Worm (Caenorhabditis elegans): ENCODE data around the gene asp-8.

- no peak for TF ChIP-seq unc-42 (tag; optimal IDR thresholded peaks at IDR 0.05)
- no peak for TF ChIP-seq ama-1 (optimal IDR thresholded peaks at IDR 0.05)
- TF ChIP-seq ceh-18 (tag; optimal IDR thresholded peaks at IDR 0.05) = no peak
- TF ChIP-seq fkh-6 (tag; optimal IDR thresholded peaks at IDR 0.05) = no peak
- no peak for TF ChIP-seq tbx-2 (tag; optimal IDR thresholded peaks at IDR 0.05)
- TF ChIP-seq unc-86 (tag; optimal IDR thresholded peaks at IDR 0.05) = no peak
- TF ChIP-seq hlh-8 (tag; optimal IDR thresholded peaks at IDR 0.05) = no peak
These were observed 13.0 kb upstream of the asp-8 start, which contains the start of gene srw-135 for ce11 chrV:3011394-3011793.

Measured in whole organism, late embryonic.